Worm (Caenorhabditis elegans): ENCODE measurements around the gene F07C6.3.
A peak's percentile ranks its signal among the peaks of the same experiment; 100 is the strongest.

F07C6.3 gene

ce11 chrIV:12754170-12754569, 34.9 kb upstream of the F07C6.3 start:
- peak in 1 of 3 experiments; percentile 9 for TF ChIP-seq dpl-1 (GFP tag; optimal IDR thresholded peaks at IDR 0.05)
- no peak for TF ChIP-seq nhr-76 (tag; optimal IDR thresholded peaks at IDR 0.05)
- no peak for TF ChIP-seq zip-4 (GFP tag; optimal IDR thresholded peaks at IDR 0.05)

- TF ChIP-seq efl-1 (optimal IDR thresholded peaks at IDR 0.05) (no peak), efl-1 (GFP tag; optimal IDR thresholded peaks at IDR 0.05 in 1 of 2) (peak in 1 of 2 experiments; percentile 75), egl-13 (tag; optimal IDR thresholded peaks at IDR 0.05) (no peak)
These were observed 33.4 kb upstream of the F07C6.3 start for ce11 chrIV:12755641-12756040.

- no peak for TF ChIP-seq egl-13 (tag; optimal IDR thresholded peaks at IDR 0.05)
- TF ChIP-seq nhr-76 (tag; optimal IDR thresholded peaks at IDR 0.05): no peak
- no peak for TF ChIP-seq tbx-2 (tag; optimal IDR thresholded peaks at IDR 0.05)
These were observed 31.6 kb upstream of the F07C6.3 start, which contains the start of gene flp-9 for ce11 chrIV:12757470-12757869. Gene flp-9 (minus strand): TSS chrIV:12757570.

- peak in 1 of 2 experiments; percentile 16 for TF ChIP-seq lsy-2 (tag; optimal IDR thresholded peaks at IDR 0.05)
- TF ChIP-seq lin-13 (GFP tag; optimal IDR thresholded peaks at IDR 0.05): no peak
- TF ChIP-seq fkh-10 (GFP tag; optimal IDR thresholded peaks at IDR 0.05): peak; percentile 87
- TF ChIP-seq lin-14 (GFP tag; optimal IDR thresholded peaks at IDR 0.05): peak; percentile 78
These were observed 26.3 kb upstream of the F07C6.3 start for ce11 chrIV:12762782-12763181.

- TF ChIP-seq jun-1 (tag; optimal IDR thresholded peaks at IDR 0.05) (peak; percentile 34), elt-2 (tag; optimal IDR thresholded peaks at IDR 0.05) (peak; percentile 53), mab-9 (GFP tag; IDR thresholded peaks at IDR 0.05) (no peak), unc-98 (GFP tag; IDR thresholded peaks at IDR 0.05) (no peak)
These were observed 24.0 kb upstream of the F07C6.3 start, which contains the start of gene ZK897.10 for ce11 chrIV:12765067-12765466. Gene ZK897.10 (plus strand): TSS chrIV:12765351.

ce11 chrIV:12771414-12771813, 17.6 kb upstream of the F07C6.3 start:
- no peak for TF ChIP-seq C16A3.4 (tag; optimal IDR thresholded peaks at IDR 0.05)
- TF ChIP-seq C34B4.2 (tag; optimal IDR thresholded peaks at IDR 0.05): no peak
- TF ChIP-seq dpl-1 (GFP tag; optimal IDR thresholded peaks at IDR 0.05): peak in 1 of 3 experiments; percentile 3
- peak in 2 of 3 experiments; percentile 33 to 80 for TF ChIP-seq ceh-82 (tag; optimal IDR thresholded peaks at IDR 0.05)
- no peak for TF ChIP-seq egl-27 (tag; optimal IDR thresholded peaks at IDR 0.05)
- TF ChIP-seq nhr-47 (tag; optimal IDR thresholded peaks at IDR 0.05): peak; percentile 78
- no peak for TF ChIP-seq elt-3 (tag; optimal IDR thresholded peaks at IDR 0.05)
- TF ChIP-seq efl-1 (optimal IDR thresholded peaks at IDR 0.05): peak; percentile 45 to 56
- TF ChIP-seq efl-1 (GFP tag; optimal IDR thresholded peaks at IDR 0.05 in 1 of 2): peak; percentile 2 to 29
- TF ChIP-seq dsc-1 (tag; optimal IDR thresholded peaks at IDR 0.05): peak; percentile 65
- peak; percentile 68 for TF ChIP-seq fkh-10 (GFP tag; optimal IDR thresholded peaks at IDR 0.05)
- peak; percentile 95 for TF ChIP-seq lin-14 (GFP tag; optimal IDR thresholded peaks at IDR 0.05)
- no peak for TF ChIP-seq nhr-85 (tag)
- no peak for TF ChIP-seq ama-1 (optimal IDR thresholded peaks at IDR 0.05)
- peak; percentile 19; the same call in 1 of the 2 replicates for TF ChIP-seq ceh-88 (GFP tag; IDR thresholded peaks at IDR 0.05)
- TF ChIP-seq sox-4 (tag; optimal IDR thresholded peaks at IDR 0.05): no peak
- peak; percentile 33 for TF ChIP-seq irx-1 (tag; optimal IDR thresholded peaks at IDR 0.05)
- TF ChIP-seq mep-1 (tag; optimal IDR thresholded peaks at IDR 0.05): no peak
- peak; percentile 36 for TF ChIP-seq jun-1 (tag; optimal IDR thresholded peaks at IDR 0.05)
- no peak for TF ChIP-seq aha-1 (tag; optimal IDR thresholded peaks at IDR 0.05)
- 0 out of 2 replicates have a peak, but pooled peaks have one; percentile 19 for TF ChIP-seq mab-9 (GFP tag; IDR thresholded peaks at IDR 0.05)
- peak; percentile 44 for TF ChIP-seq snu-23 (GFP tag; optimal IDR thresholded peaks at IDR 0.05)
- no peak for TF ChIP-seq ztf-11 (tag; optimal IDR thresholded peaks at IDR 0.05)
- TF ChIP-seq xbp-1 (tag; optimal IDR thresholded peaks at IDR 0.05): peak; percentile 29
- TF ChIP-seq swsn-7 (tag; optimal IDR thresholded peaks at IDR 0.05): peak; percentile 61
- TF ChIP-seq lsy-2 (tag; optimal IDR thresholded peaks at IDR 0.05): peak; percentile 11 to 52
- no peak for TF ChIP-seq Y116A8C.19 (tag; optimal IDR thresholded peaks at IDR 0.05; ENCODE audit: borderline replicate concordance)
- no peak for TF ChIP-seq C04F5.9 (tag; optimal IDR thresholded peaks at IDR 0.05)
- peak; percentile 43 for TF ChIP-seq pax-3 (tag; optimal IDR thresholded peaks at IDR 0.05)
- peak; percentile 75 for TF ChIP-seq unc-86 (tag; optimal IDR thresholded peaks at IDR 0.05)
- peak in 1 of 2 experiments; percentile 48 for TF ChIP-seq lin-35 (GFP tag; optimal IDR thresholded peaks at IDR 0.05)
- TF ChIP-seq egl-13 (tag; optimal IDR thresholded peaks at IDR 0.05): peak; percentile 87
- no peak; the same call in 1 of the 2 replicates for TF ChIP-seq nhr-19 (GFP tag; conservative IDR thresholded peaks at IDR 0.05)
- TF ChIP-seq ceh-8 (GFP tag; optimal IDR thresholded peaks at IDR 0.05): peak; percentile 14
- peak; percentile 92 for TF ChIP-seq fkh-8 (tag; optimal IDR thresholded peaks at IDR 0.05)
